Fruit fly (Drosophila melanogaster) whole organism, embryonic: ENCODE measurements around the gene Vps39.

Experiments used
- Abd-B ChIP-seq: fragments of 200-800 bp; sonication (Bioruptor generic); optimal IDR thresholded peaks from 2 replicates; lab custom pipeline; 2018; ENCODE audit warnings: missing biosample characterization, mild to moderate bottlenecking, missing genetic modification characterization, moderate library complexity
- Bdp1 ChIP-seq: fragments of 200-800 bp; sonication (Bioruptor generic); optimal IDR thresholded peaks from 3 replicates; lab custom pipeline; 2016; ENCODE audit warnings: missing biosample characterization, missing genetic modification characterization
- CG12299 ChIP-seq: fragments of 200-800 bp; sonication (Bioruptor generic); optimal IDR thresholded peaks from 2 replicates; lab custom pipeline; 2018; ENCODE audit warnings: missing biosample characterization, mild to moderate bottlenecking, missing genetic modification characterization
- CG12659 ChIP-seq: fragments of 200-800 bp; sonication (Bioruptor generic); optimal IDR thresholded peaks from 3 replicates; lab custom pipeline; 2017; ENCODE audit warnings: mild to moderate bottlenecking, missing biosample characterization, missing genetic modification reagents, missing genetic modification characterization
- CG14050 ChIP-seq: fragments of 200-800 bp; sonication (Bioruptor generic); IDR thresholded peaks from 3 replicates; pipeline ENCODE4 v1.3.6; 2022; ENCODE audit warnings: missing biosample characterization, missing genetic modification characterization
- CG1529 ChIP-seq: fragments of 200-800 bp; sonication (Bioruptor generic); optimal IDR thresholded peaks from 3 replicates; lab custom pipeline; 2018; ENCODE audit warnings: missing biosample characterization, missing genetic modification characterization
- CG15514 ChIP-seq: fragments of 200-800 bp; sonication (Bioruptor generic); optimal IDR thresholded peaks from 3 replicates; lab custom pipeline; 2017; ENCODE audit warnings: missing biosample characterization, missing genetic modification characterization, mild to moderate bottlenecking, moderate library complexity, missing genetic modification reagents
- CG18011 ChIP-seq: fragments of 200-800 bp; sonication (Bioruptor generic); optimal IDR thresholded peaks from 2 replicates; lab custom pipeline; 2017; ENCODE audit warnings: missing biosample characterization, missing genetic modification characterization, mild to moderate bottlenecking, moderate library complexity, missing genotype
- CG18599 ChIP-seq: fragments of 200-800 bp; sonication (Bioruptor generic); optimal IDR thresholded peaks from 3 replicates; lab custom pipeline; 2017; ENCODE audit warnings: missing biosample characterization, missing genetic modification characterization, mild to moderate bottlenecking, moderate library complexity, missing genetic modification reagents
- CG2129 ChIP-seq: fragments of 200-800 bp; sonication (Bioruptor generic); IDR thresholded peaks from 2 replicates; pipeline ENCODE4 v1.3.6; 2022; ENCODE audit warnings: missing biosample characterization, missing genetic modification characterization; ENCODE audit not compliant: partially characterized antibody
- CG2678 ChIP-seq: fragments of 200-800 bp; sonication (Bioruptor generic); optimal IDR thresholded peaks from 3 replicates; lab custom pipeline; 2019; ENCODE audit warnings: missing biosample characterization, mild to moderate bottlenecking, missing genetic modification characterization, moderate library complexity
- CG30020 ChIP-seq: fragments of 200-800 bp; optimal IDR thresholded peaks from 2 replicates; lab custom pipeline; 2019; ENCODE audit warnings: missing biosample characterization, mild to moderate bottlenecking, missing genetic modification characterization, moderate library complexity
- CG32772 ChIP-seq: fragments of 200-800 bp; sonication (Bioruptor generic); IDR thresholded peaks from 2 replicates; pipeline ENCODE4 v1.3.6; 2022; ENCODE audit warnings: missing biosample characterization, missing genetic modification characterization
- CG34224 ChIP-seq: fragments of 200-800 bp; sonication (Bioruptor generic); IDR thresholded peaks from 3 replicates; pipeline ENCODE4 v1.3.6; 2022; ENCODE audit warnings: missing biosample characterization, missing genetic modification characterization; ENCODE audit not compliant: partially characterized antibody
- CG4360 ChIP-seq: fragments of 200-800 bp; sonication (Bioruptor generic); IDR thresholded peaks from 2 replicates; pipeline ENCODE4 v1.3.6; 2022; ENCODE audit warnings: missing biosample characterization, missing genetic modification characterization
- CG5245 ChIP-seq: fragments of 200-800 bp; sonication (Bioruptor generic); optimal IDR thresholded peaks from 3 replicates; lab custom pipeline; 2016; ENCODE audit warnings: missing biosample characterization, missing genetic modification characterization
- CG6654 ChIP-seq: fragments of 200-800 bp; sonication (Bioruptor generic); optimal IDR thresholded peaks from 2 replicates; lab custom pipeline; 2017; ENCODE audit warnings: missing biosample characterization, mild to moderate bottlenecking, missing genetic modification characterization
- CG7928 ChIP-seq: fragments of 200-800 bp; sonication (Bioruptor generic); optimal IDR thresholded peaks from 2 replicates; lab custom pipeline; 2017; ENCODE audit warnings: missing biosample characterization, mild to moderate bottlenecking, missing genetic modification characterization
- CG8089 ChIP-seq: fragments of 200-800 bp; sonication (Bioruptor generic); optimal IDR thresholded peaks from 3 replicates; lab custom pipeline; 2016; ENCODE audit warnings: missing biosample characterization, missing genetic modification characterization
- CG8281 ChIP-seq: fragments of 200-800 bp; sonication (Bioruptor generic); optimal IDR thresholded peaks from 2 replicates; lab custom pipeline; 2018; ENCODE audit warnings: missing biosample characterization, mild to moderate bottlenecking, missing genetic modification characterization, moderate library complexity
- CHES-1-like ChIP-seq: fragments of 200-800 bp; sonication (Bioruptor generic); optimal IDR thresholded peaks from 2 replicates; lab custom pipeline; 2016; ENCODE audit warnings: missing biosample characterization, missing genetic modification characterization
- Chrac-16 ChIP-seq: fragments of 200-800 bp; sonication (Bioruptor generic); optimal IDR thresholded peaks from 3 replicates; lab custom pipeline; 2016; ENCODE audit warnings: missing biosample characterization, missing genetic modification characterization
- CoRest ChIP-seq: fragments of 200-800 bp; sonication (Bioruptor generic); optimal IDR thresholded peaks from 3 replicates; lab custom pipeline; 2018; ENCODE audit warnings: missing biosample characterization, mild to moderate bottlenecking, missing genetic modification characterization, moderate library complexity
- Dad ChIP-seq: fragments of 200-800 bp; sonication (Bioruptor generic); optimal IDR thresholded peaks from 3 replicates; lab custom pipeline; 2016; ENCODE audit warnings: missing biosample characterization, missing genetic modification characterization
- Dfd ChIP-seq, 2 experiments: fragments of >200 bp; optimal IDR thresholded peaks; 2 replicates each; lab custom pipeline; 2017; ENCODE audit warnings: missing biosample characterization in 2 of 2, missing genetic modification characterization in 2 of 2
- Doc3 ChIP-seq: fragments of 200-800 bp; sonication (Bioruptor generic); IDR thresholded peaks from 3 replicates; pipeline ENCODE4 v1.3.6; 2022; ENCODE audit warnings: missing biosample characterization, missing genetic modification characterization; ENCODE audit not compliant: partially characterized antibody
- HHEX ChIP-seq: fragments of 200-800 bp; sonication (Bioruptor generic); optimal IDR thresholded peaks from 3 replicates; lab custom pipeline; 2017; ENCODE audit warnings: missing biosample characterization, mild to moderate bottlenecking, missing genetic modification characterization, missing genetic modification reagents
- HLH4C ChIP-seq: fragments of 200-800 bp; sonication (Bioruptor generic); IDR thresholded peaks from 3 replicates; pipeline ENCODE4 v1.3.6; 2022; ENCODE audit warnings: missing biosample characterization, missing genetic modification characterization; ENCODE audit not compliant: partially characterized antibody
- Hmx ChIP-seq: fragments of 200-800 bp; sonication (Bioruptor generic); optimal IDR thresholded peaks from 2 replicates; lab custom pipeline; 2016; ENCODE audit warnings: missing biosample characterization, missing genetic modification characterization
- Hr3 ChIP-seq: fragments of 200-800 bp; sonication (Bioruptor generic); optimal IDR thresholded peaks from 3 replicates; lab custom pipeline; 2016; ENCODE audit warnings: missing biosample characterization, missing genetic modification characterization
- Mes4 ChIP-seq: fragments of 200-800 bp; sonication (Bioruptor generic); optimal IDR thresholded peaks from 2 replicates; lab custom pipeline; 2016; ENCODE audit warnings: missing biosample characterization, missing genetic modification characterization
- NC2α ChIP-seq: fragments of 200-800 bp; sonication (Bioruptor generic); optimal IDR thresholded peaks from 2 replicates; lab custom pipeline; 2016; ENCODE audit warnings: missing biosample characterization, missing genetic modification characterization
- NK7.1 ChIP-seq: fragments of 200-800 bp; sonication (Bioruptor generic); optimal IDR thresholded peaks from 3 replicates; lab custom pipeline; 2016; ENCODE audit warnings: missing biosample characterization, missing genetic modification characterization
- Nf-YA ChIP-seq: fragments of 200-800 bp; sonication (Bioruptor generic); IDR thresholded peaks from 2 replicates; pipeline ENCODE4 v1.3.6; 2022; ENCODE audit warnings: missing biosample characterization, missing genetic modification characterization
- Pdp1 ChIP-seq, 2 experiments: fragments of 200-800 bp; sonication (Bioruptor generic); optimal IDR thresholded peaks; 3 replicates each; lab custom pipeline; 2016; ENCODE audit warnings: missing biosample characterization in 2 of 2, missing genetic modification characterization in 2 of 2, mild to moderate bottlenecking in 1 of 2, moderate library complexity in 1 of 2
- Rx ChIP-seq: fragments of 200-800 bp; sonication (Bioruptor generic); IDR thresholded peaks from 2 replicates; pipeline ENCODE4 v1.3.6; 2022; ENCODE audit warnings: missing biosample characterization, missing genetic modification characterization
- aop ChIP-seq: fragments of 200-800 bp; sonication (Bioruptor generic); IDR thresholded peaks from 2 replicates; pipeline ENCODE4 v1.3.6; 2022; ENCODE audit warnings: missing biosample characterization, missing genetic modification characterization
- cad ChIP-seq: fragments of >200 bp; optimal IDR thresholded peaks from 2 replicates; lab custom pipeline; 2017; ENCODE audit warnings: missing biosample characterization, missing genetic modification characterization
- gsb-n ChIP-seq: fragments of 200-800 bp; sonication (Bioruptor generic); optimal IDR thresholded peaks from 3 replicates; lab custom pipeline; 2018; ENCODE audit warnings: missing biosample characterization, mild to moderate bottlenecking, missing genetic modification characterization
- ham ChIP-seq: fragments of 200-800 bp; sonication (Bioruptor generic); IDR thresholded peaks from 2 replicates; pipeline ENCODE4 v1.3.6; 2022; ENCODE audit warnings: missing biosample characterization, missing genetic modification characterization
- kni ChIP-seq: fragments of 200-800 bp; sonication (Bioruptor generic); optimal IDR thresholded peaks from 3 replicates; lab custom pipeline; 2017; ENCODE audit warnings: mild to moderate bottlenecking, missing biosample characterization, missing genetic modification reagents, missing genetic modification characterization
- mirr ChIP-seq: fragments of 200-800 bp; sonication (Bioruptor generic); optimal IDR thresholded peaks from 3 replicates; lab custom pipeline; 2018; ENCODE audit warnings: missing biosample characterization, mild to moderate bottlenecking, missing genetic modification characterization
- nom ChIP-seq: fragments of 200-800 bp; sonication (Bioruptor generic); optimal IDR thresholded peaks from 2 replicates; lab custom pipeline; 2017; ENCODE audit warnings: missing biosample characterization, missing genetic modification characterization, mild to moderate bottlenecking, moderate library complexity, missing genetic modification reagents
- pfk ChIP-seq: fragments of 200-800 bp; sonication (Bioruptor generic); optimal IDR thresholded peaks from 2 replicates; lab custom pipeline; 2018; ENCODE audit warnings: missing biosample characterization, mild to moderate bottlenecking, missing genetic modification characterization, moderate library complexity
- sens ChIP-seq: fragments of 200-800 bp; sonication (Bioruptor generic); peaks from one replicate; lab custom pipeline; 2016; ENCODE audit warnings: missing biosample characterization, missing genetic modification characterization
- seq ChIP-seq: fragments of 200-800 bp; sonication (Bioruptor generic); IDR thresholded peaks from 2 replicates; pipeline ENCODE4 v1.3.6; 2022; ENCODE audit warnings: missing biosample characterization, missing genetic modification characterization
- sob ChIP-seq: fragments of 200-800 bp; sonication (Bioruptor generic); IDR thresholded peaks from 2 replicates; pipeline ENCODE4 v1.3.6; 2022; ENCODE audit warnings: missing biosample characterization, missing genetic modification characterization
- sqz ChIP-seq: fragments of 200-800 bp; sonication (Bioruptor generic); optimal IDR thresholded peaks from 3 replicates; lab custom pipeline; 2018; ENCODE audit warnings: missing biosample characterization, mild to moderate bottlenecking, missing genetic modification characterization
- tna ChIP-seq: fragments of 200-800 bp; sonication (Bioruptor generic); IDR thresholded peaks from 2 replicates; pipeline ENCODE4 v1.3.6; 2022; ENCODE audit warnings: missing biosample characterization, missing genetic modification characterization; ENCODE audit not compliant: partially characterized antibody
- zfh2 ChIP-seq: fragments of 200-800 bp; sonication (Bioruptor generic); optimal IDR thresholded peaks from 2 replicates; lab custom pipeline; 2016; ENCODE audit warnings: missing biosample characterization, missing genetic modification characterization

Vps39 gene

dm6 chr3R:18243000-18243399, 31.2 kb downstream of the Vps39 start (continued):
- TF ChIP-seq mirr (GFP tag; lab: Kevin White, UChicago) (no peak), Chrac-16 (GFP tag; lab: Kevin White, UChicago) (no peak), CG2678 (tag; lab: Kevin White, UChicago) (no peak), pfk (GFP tag; lab: Kevin White, UChicago) (no peak), CG12659 (GFP tag; lab: Kevin White, UChicago) (no peak), CG4360 (GFP tag; lab: Robert Waterston, UW) (no peak), cad (no peak), Rx (GFP tag; lab: Robert Waterston, UW) (no peak), HHEX (GFP tag; lab: Kevin White, UChicago) (no peak), seq (GFP tag; lab: Robert Waterston, UW) (no peak), CG5245 (GFP tag; lab: Kevin White, UChicago) (no peak), Doc3 (GFP tag; lab: Robert Waterston, UW) (no peak), CG14050 (no peak), sob (GFP tag; lab: Robert Waterston, UW) (peak; percentile 2; the same call in 1 of the 2 replicates), tna (GFP tag; lab: Robert Waterston, UW) (no peak), CG6654 (GFP tag; lab: Kevin White, UChicago) (no peak), Pdp1 (GFP tag; optimal IDR thresholded peaks at IDR 0.05; lab: Kevin White, UChicago) (no peak), CG8089 (GFP tag; lab: Kevin White, UChicago) (no peak), gsb-n (tag; lab: Kevin White, UChicago) (no peak), Bdp1 (GFP tag; lab: Kevin White, UChicago) (no peak), HLH4C (GFP tag; lab: Robert Waterston, UW) (0 out of 3 replicates have a peak, but pooled peaks have one; percentile 11), zfh2 (GFP tag; lab: Kevin White, UChicago) (no peak), CG34224 (GFP tag; lab: Robert Waterston, UW) (no peak), sqz (GFP tag; lab: Kevin White, UChicago) (peak; percentile 48), CG1529 (peak; percentile 55), Nf-YA (0 out of 2 replicates have a peak, but pooled peaks have one; percentile 4), Hr3 (no peak), CG2129 (GFP tag; lab: Robert Waterston, UW) (no peak), Hmx (GFP tag; lab: Kevin White, UChicago) (no peak), Abd-B (GFP tag; lab: Kevin White, UChicago) (no peak), NC2α (GFP tag; lab: Kevin White, UChicago) (no peak), CG12299 (tag; lab: Kevin White, UChicago) (no peak), ham (GFP tag; lab: Robert Waterston, UW) (no peak), CG7928 (GFP tag; lab: Kevin White, UChicago) (no peak), kni (GFP tag; lab: Kevin White, UChicago) (no peak), CHES-1-like (GFP tag; lab: Kevin White, UChicago) (no peak), nom (GFP tag; lab: Kevin White, UChicago) (peak; percentile 27), CG18599 (GFP tag; lab: Kevin White, UChicago) (no peak), Mes4 (no peak), CoRest (no peak), Dad (GFP tag; lab: Kevin White, UChicago) (no peak), Dfd (GFP tag; optimal IDR thresholded peaks at IDR 0.05; lab: Kevin White, UChicago) (no peak), CG30020 (tag; lab: Kevin White, UChicago) (no peak), CG18011 (GFP tag; lab: Kevin White, UChicago) (no peak), CG15514 (no peak), CG32772 (GFP tag; lab: Robert Waterston, UW) (no peak), sens (GFP tag; lab: Kevin White, UChicago) (peak; percentile 37), CG8281 (tag; lab: Kevin White, UChicago) (no peak), aop (no peak), NK7.1 (no peak)
